Fruit fly (Drosophila melanogaster) whole organism, prepupa: Measurements from ENCODE around the gene CG32022.

ENCODE experiments used
- Blimp-1 ChIP-seq: fragments of 200-800 bp; sonication (Bioruptor generic); optimal IDR thresholded peaks from 3 replicates; lab custom pipeline; 2017; ENCODE audit warnings: missing biosample characterization, missing genetic modification characterization, mild to moderate bottlenecking, moderate library complexity, missing genetic modification reagents
- CG11902 ChIP-seq: fragments of 200-800 bp; sonication (Bioruptor generic); optimal IDR thresholded peaks from 3 replicates; lab custom pipeline; 2016; ENCODE audit warnings: missing biosample characterization, missing genetic modification characterization
- CG3032 ChIP-seq: fragments of 200-800 bp; optimal IDR thresholded peaks from 2 replicates; lab custom pipeline; 2019; ENCODE audit warnings: missing biosample characterization, mild to moderate bottlenecking, missing genetic modification characterization, moderate library complexity
- CG34406 ChIP-seq: fragments of 200-800 bp; sonication (Bioruptor generic); optimal IDR thresholded peaks from 3 replicates; lab custom pipeline; 2016; ENCODE audit warnings: missing biosample characterization, missing genetic modification characterization
- CG3919 ChIP-seq: fragments of 200-800 bp; sonication (Bioruptor generic); optimal IDR thresholded peaks from 3 replicates; lab custom pipeline; 2016; ENCODE audit warnings: missing biosample characterization, missing genetic modification characterization
- CG7368 ChIP-seq: fragments of 200-800 bp; sonication (Bioruptor generic); optimal IDR thresholded peaks from 3 replicates; lab custom pipeline; 2016; ENCODE audit warnings: missing biosample characterization, missing genetic modification characterization
- Hr38 ChIP-seq: sonication (Bioruptor generic); optimal IDR thresholded peaks from 2 replicates; lab custom pipeline; 2016; ENCODE audit warnings: missing biosample characterization, missing genetic modification characterization
- OdsH ChIP-seq: fragments of 200-800 bp; sonication (Bioruptor generic); optimal IDR thresholded peaks from 3 replicates; lab custom pipeline; 2016; ENCODE audit warnings: missing biosample characterization, missing genetic modification characterization
- Sox102F ChIP-seq: fragments of 200-800 bp; sonication (Bioruptor generic); optimal IDR thresholded peaks from 2 replicates; lab custom pipeline; 2016; ENCODE audit warnings: missing biosample characterization, mild to moderate bottlenecking, missing genetic modification characterization

dm6 chr3L:8731494-8731994 is 10.5 kb upstream of the CG32022 start, which contains the start of gene Cp16:
- TF ChIP-seq CG11902 (GFP tag; lab: Kevin White, UChicago) (no peak), CG34406 (no peak), Blimp-1 (GFP tag; lab: Kevin White, UChicago) (no peak), OdsH (no peak), CG3919 (no peak), CG3032 (no peak), Hr38 (GFP tag; lab: Kevin White, UChicago) (no peak), CG7368 (no peak), Sox102F (GFP tag; lab: Kevin White, UChicago) (no peak)
